Worm (Caenorhabditis elegans): ENCODE results near the gene nhr-171.

nhr-171 gene

ce11 chrV:7520077-7520476 is 8.5 kb downstream of the nhr-171 start, which contains the start of gene srb-19:
srb-19 (minus strand) TSS chrV:7520177.
- TF ChIP-seq lin-11 (tag; optimal IDR thresholded peaks at IDR 0.05) (no peak), C34F6.9 (tag; optimal IDR thresholded peaks at IDR 0.05) (no peak), nhr-77 (tag; optimal IDR thresholded peaks at IDR 0.05) (no peak), unc-55 (GFP tag; optimal IDR thresholded peaks at IDR 0.05) (no peak), crh-2 (tag; optimal IDR thresholded peaks at IDR 0.05) (no peak), gmeb-1 (tag; optimal IDR thresholded peaks at IDR 0.05) (no peak), blmp-1 (tag; optimal IDR thresholded peaks at IDR 0.05; ENCODE audit: insufficient read depth) (no peak), peb-1 (tag; optimal IDR thresholded peaks at IDR 0.05) (no peak), nhr-11 (tag; optimal IDR thresholded peaks at IDR 0.05) (no peak), R02D3.7 (tag; optimal IDR thresholded peaks at IDR 0.05) (no peak), ceh-16 (tag; optimal IDR thresholded peaks at IDR 0.05) (no peak), ztf-11 (tag; optimal IDR thresholded peaks at IDR 0.05) (no peak), lin-39 (tag; optimal IDR thresholded peaks at IDR 0.05) (no peak), ztf-1 (GFP tag; conservative IDR thresholded peaks at IDR 0.05) (no peak), aly-2 (tag; optimal IDR thresholded peaks at IDR 0.05) (no peak), Y55F3AM.14 (GFP tag; optimal IDR thresholded peaks at IDR 0.05) (no peak), zag-1 (tag; optimal IDR thresholded peaks at IDR 0.05) (no peak)

- TF ChIP-seq crh-2 (tag; optimal IDR thresholded peaks at IDR 0.05): no peak
- peak; percentile 16 for TF ChIP-seq sma-9 (GFP tag; optimal IDR thresholded peaks at IDR 0.05)
- no peak for TF ChIP-seq sma-9 (tag; optimal IDR thresholded peaks at IDR 0.05)
- TF ChIP-seq fos-1 (tag; optimal IDR thresholded peaks at IDR 0.05): peak; percentile 7
- peak; percentile 15 for TF ChIP-seq gmeb-1 (tag; optimal IDR thresholded peaks at IDR 0.05)
- no peak for TF ChIP-seq ztf-11 (tag; optimal IDR thresholded peaks at IDR 0.05)
Measured at ce11 chrV:7521304-7521703, 9.7 kb downstream of the nhr-171 start.

ce11 chrV:7522279-7522678 is 10.7 kb downstream of the nhr-171 start, which contains the start of gene C54F6.15:
C54F6.15 (minus strand) TSS chrV:7522379.
- TF ChIP-seq zag-1 (tag; optimal IDR thresholded peaks at IDR 0.05) (no peak), mbf-1 (tag; optimal IDR thresholded peaks at IDR 0.05) (no peak), fos-1 (tag; optimal IDR thresholded peaks at IDR 0.05) (no peak), ztf-11 (tag; optimal IDR thresholded peaks at IDR 0.05) (no peak), elt-3 (tag; optimal IDR thresholded peaks at IDR 0.05) (no peak), nhr-129 (tag; optimal IDR thresholded peaks at IDR 0.05) (no peak), ceh-82 (tag; optimal IDR thresholded peaks at IDR 0.05) (no peak), unc-62 (GFP tag; optimal IDR thresholded peaks at IDR 0.05) (no peak), ztf-1 (GFP tag; conservative IDR thresholded peaks at IDR 0.05) (no peak), peb-1 (tag; optimal IDR thresholded peaks at IDR 0.05) (no peak), Y55F3AM.14 (GFP tag; optimal IDR thresholded peaks at IDR 0.05) (no peak), C34F6.9 (tag; optimal IDR thresholded peaks at IDR 0.05) (no peak), sma-9 (GFP tag; optimal IDR thresholded peaks at IDR 0.05) (no peak), sma-9 (tag; optimal IDR thresholded peaks at IDR 0.05) (no peak)

ce11 chrV:7523392-7523791 is 11.8 kb downstream of the nhr-171 start, which contains the start of gene C54F6.6:
C54F6.6 (plus strand) TSS chrV:7523692.
- no peak for TF ChIP-seq dmd-4 (tag; optimal IDR thresholded peaks at IDR 0.05)
- no peak for TF ChIP-seq ZK546.5 (tag; optimal IDR thresholded peaks at IDR 0.05)
- TF ChIP-seq C34F6.9 (tag; optimal IDR thresholded peaks at IDR 0.05): no peak
- TF ChIP-seq ceh-16 (tag; optimal IDR thresholded peaks at IDR 0.05): no peak
- TF ChIP-seq lsy-2 (tag; optimal IDR thresholded peaks at IDR 0.05): no peak
- no peak for TF ChIP-seq nhr-10 (tag; optimal IDR thresholded peaks at IDR 0.05)
- TF ChIP-seq aly-2 (tag; optimal IDR thresholded peaks at IDR 0.05): no peak
- no peak for TF ChIP-seq elt-3 (tag; optimal IDR thresholded peaks at IDR 0.05)
- no peak for TF ChIP-seq nhr-21 (tag; optimal IDR thresholded peaks at IDR 0.05)
- no peak for TF ChIP-seq ceh-82 (tag; optimal IDR thresholded peaks at IDR 0.05)
- TF ChIP-seq ztf-4 (tag; optimal IDR thresholded peaks at IDR 0.05): no peak
- no peak for TF ChIP-seq sma-3 (GFP tag; optimal IDR thresholded peaks at IDR 0.05)
- no peak for TF ChIP-seq alr-1 (tag; optimal IDR thresholded peaks at IDR 0.05)
- no peak for TF ChIP-seq unc-62 (GFP tag; optimal IDR thresholded peaks at IDR 0.05)
- no peak for TF ChIP-seq blmp-1 (tag; optimal IDR thresholded peaks at IDR 0.05; ENCODE audit: insufficient read depth)
- no peak for TF ChIP-seq elt-1 (tag; optimal IDR thresholded peaks at IDR 0.05)
- no peak for TF ChIP-seq ama-1 (optimal IDR thresholded peaks at IDR 0.05)
- no peak for TF ChIP-seq fos-1 (tag; optimal IDR thresholded peaks at IDR 0.05)
- no peak for TF ChIP-seq mbf-1 (tag; optimal IDR thresholded peaks at IDR 0.05)
- no peak for TF ChIP-seq egl-27 (tag; optimal IDR thresholded peaks at IDR 0.05)
